Fruit fly (Drosophila melanogaster) whole organism: ENCODE results near the gene Nplp3.
A peak's percentile ranks its signal among the peaks of the same experiment; 100 is the strongest.

ENCODE experiments used
- CG8478 ChIP-seq: fragments of >200 bp; optimal IDR thresholded peaks from 2 replicates; lab custom pipeline; 2018; ENCODE audit warnings: inconsistent platforms
- Dll ChIP-seq: fragments of >200 bp; optimal IDR thresholded peaks from 2 replicates; lab custom pipeline; 2017
- EcR ChIP-seq, 2 experiments: fragments of >200 bp; optimal IDR thresholded peaks; 2 replicates each; lab custom pipeline; 2017; ENCODE audit warnings: missing biosample characterization in 2 of 2, missing genetic modification characterization in 2 of 2, missing genetic modification reagents in 2 of 2
- pan ChIP-seq: fragments of >200 bp; optimal IDR thresholded peaks from 2 replicates; lab custom pipeline; 2017
- psq ChIP-seq: fragments of >200 bp; optimal IDR thresholded peaks from 2 replicates; lab custom pipeline; 2017
- usp ChIP-seq: fragments of >200 bp; optimal IDR thresholded peaks from 2 replicates; lab custom pipeline; 2017; ENCODE audit warnings: missing biosample characterization, missing genetic modification characterization, mixed read lengths

Nplp3 gene

DNA sequence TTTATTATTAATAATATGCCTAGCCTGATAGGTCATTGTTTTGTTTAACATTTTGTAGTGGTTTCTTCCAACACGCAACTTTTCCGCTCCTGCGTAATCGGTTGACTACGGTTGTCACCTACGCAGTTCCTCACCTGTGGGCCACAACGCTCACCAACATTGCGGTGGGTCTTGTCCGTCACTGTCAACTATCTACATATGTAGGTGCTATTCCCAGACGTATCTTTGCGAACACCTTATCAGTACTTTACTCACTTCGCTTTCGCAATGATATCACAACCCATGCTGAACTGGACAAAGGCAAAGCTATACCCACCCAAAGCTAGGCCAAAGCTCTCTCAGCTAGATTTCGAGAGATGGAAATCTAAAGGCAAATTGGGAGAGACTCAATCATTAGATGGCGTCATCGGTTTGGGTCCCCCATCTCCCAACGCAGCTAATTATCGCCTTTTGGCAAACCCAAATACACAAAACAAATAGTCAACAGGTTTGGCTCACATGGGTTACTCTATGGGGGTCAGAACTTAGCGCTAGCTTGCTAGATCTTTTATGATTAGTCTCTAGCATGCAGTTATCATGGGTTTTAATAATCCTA lies 38.4 kb downstream of the Nplp3 start:
- TF ChIP-seq usp (no peak), pan (lab: Kevin White, UChicago) (no peak), CG8478 (lab: Kevin White, UChicago) (no peak), psq (lab: Kevin White, UChicago) (no peak), Dll (lab: Kevin White, UChicago) (no peak), EcR (GFP tag; optimal IDR thresholded peaks at IDR 0.05; lab: Kevin White, UChicago) (no peak)

DNA sequence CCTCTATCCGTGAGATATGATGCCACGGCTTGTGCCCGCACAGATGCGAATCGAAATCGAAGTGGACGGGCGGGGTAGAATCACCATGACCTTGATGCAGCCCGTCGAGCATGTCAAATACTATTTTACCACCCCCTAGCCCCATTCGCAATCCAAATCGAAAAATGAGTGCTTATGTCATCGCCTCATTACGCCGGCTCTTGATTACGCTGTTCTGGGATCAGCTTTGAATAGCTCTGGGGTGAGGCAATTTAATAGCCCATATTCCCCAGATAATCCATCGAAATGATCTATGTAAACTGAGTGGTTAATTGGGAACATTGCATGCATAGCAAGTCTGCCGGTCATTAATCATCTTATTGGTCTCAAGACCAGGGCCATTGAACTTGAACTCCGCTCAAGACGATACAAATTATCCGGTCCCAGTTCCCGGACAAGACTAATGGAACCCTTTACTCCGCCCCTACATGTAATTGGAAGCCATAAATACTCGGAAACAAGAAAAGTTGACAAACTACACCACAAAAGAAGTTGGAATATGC lies 39.4 kb downstream of the Nplp3 start:
- TF ChIP-seq pan (lab: Kevin White, UChicago) (no peak), EcR (GFP tag; optimal IDR thresholded peaks at IDR 0.05; lab: Kevin White, UChicago) (peak in 1 of 2 experiments; percentile 64), Dll (lab: Kevin White, UChicago) (no peak)

DNA sequence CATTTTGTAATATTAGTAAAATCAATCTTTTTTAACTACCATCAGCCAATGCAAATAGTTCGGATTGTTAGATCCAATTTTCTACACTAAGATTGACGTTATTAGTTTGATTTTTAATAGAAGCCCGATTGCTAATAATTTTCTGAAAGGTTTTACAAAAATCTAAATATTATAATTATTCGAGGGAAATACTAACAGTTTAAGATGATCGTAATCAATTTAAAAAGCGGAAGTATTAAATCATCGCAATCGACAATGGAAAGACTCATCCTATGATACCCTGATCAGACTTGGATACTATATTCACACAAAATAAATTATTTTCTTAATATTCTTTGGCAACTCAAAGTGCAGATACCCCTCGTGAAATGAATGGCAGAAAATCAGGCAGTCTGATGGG lies 40.0 kb downstream of the Nplp3 start:
- TF ChIP-seq pan (lab: Kevin White, UChicago) (no peak), usp (no peak), CG8478 (lab: Kevin White, UChicago) (no peak), EcR (GFP tag; optimal IDR thresholded peaks at IDR 0.05; lab: Kevin White, UChicago) (no peak), Dll (lab: Kevin White, UChicago) (no peak), psq (lab: Kevin White, UChicago) (no peak)

DNA sequence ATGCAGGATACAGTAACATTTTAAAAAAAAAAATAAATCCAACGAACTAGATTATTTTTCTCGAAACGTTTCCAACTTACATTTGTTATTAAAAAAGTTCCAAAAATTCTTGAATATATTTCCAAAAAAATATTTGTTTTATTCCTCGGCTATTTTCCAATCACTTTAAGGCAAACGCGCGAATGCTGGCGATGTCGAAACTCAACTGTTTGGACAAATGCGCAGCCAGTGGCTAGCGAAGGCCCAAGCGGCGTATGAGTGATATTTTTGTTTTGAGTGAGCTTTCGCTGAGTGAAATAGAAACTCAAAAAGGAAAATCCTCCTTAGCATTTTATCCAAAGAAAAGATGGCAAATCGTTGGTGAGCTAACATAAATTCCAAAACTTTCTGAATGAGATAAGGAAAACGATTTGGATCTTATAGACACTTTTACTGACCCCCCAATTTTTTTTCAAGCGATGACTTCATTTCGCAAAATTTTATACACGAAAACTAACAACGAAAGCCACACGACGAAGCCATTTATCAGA lies 41.5 kb downstream of the Nplp3 start, which contains the start of gene ringer:
ringer (minus strand) TSS at position 210 of the 530 bp plus-strand sequence.
- TF ChIP-seq psq (lab: Kevin White, UChicago), result no peak
- no peak for TF ChIP-seq CG8478 (lab: Kevin White, UChicago)
- no peak for TF ChIP-seq pan (lab: Kevin White, UChicago)
- no peak for TF ChIP-seq usp
- no peak for TF ChIP-seq EcR (GFP tag; optimal IDR thresholded peaks at IDR 0.05; lab: Kevin White, UChicago)
- TF ChIP-seq Dll (lab: Kevin White, UChicago), result no peak

- TF ChIP-seq pan (lab: Kevin White, UChicago) (no peak), CG8478 (lab: Kevin White, UChicago) (no peak), usp (no peak), Dll (lab: Kevin White, UChicago) (no peak), EcR (GFP tag; optimal IDR thresholded peaks at IDR 0.05; lab: Kevin White, UChicago) (no peak), psq (lab: Kevin White, UChicago) (no peak)
These were observed 42.0 kb downstream of the Nplp3 start for dm6 chr3L:16359795-16360194.

- no peak for TF ChIP-seq usp
These were observed 43.5 kb downstream of the Nplp3 start for dm6 chr3L:16361200-16361815.

- no peak for TF ChIP-seq Dll (lab: Kevin White, UChicago)
- no peak for TF ChIP-seq usp
- no peak for TF ChIP-seq CG8478 (lab: Kevin White, UChicago)
- TF ChIP-seq EcR (GFP tag; optimal IDR thresholded peaks at IDR 0.05; lab: Kevin White, UChicago), result no peak
- no peak for TF ChIP-seq psq (lab: Kevin White, UChicago)
- no peak for TF ChIP-seq pan (lab: Kevin White, UChicago)
These were observed 44.4 kb downstream of the Nplp3 start, which contains the start of gene Cpr72Ea for dm6 chr3L:16362119-16362653. TSS of gene Cpr72Ea (plus strand) at chr3L:16362603.

DNA sequence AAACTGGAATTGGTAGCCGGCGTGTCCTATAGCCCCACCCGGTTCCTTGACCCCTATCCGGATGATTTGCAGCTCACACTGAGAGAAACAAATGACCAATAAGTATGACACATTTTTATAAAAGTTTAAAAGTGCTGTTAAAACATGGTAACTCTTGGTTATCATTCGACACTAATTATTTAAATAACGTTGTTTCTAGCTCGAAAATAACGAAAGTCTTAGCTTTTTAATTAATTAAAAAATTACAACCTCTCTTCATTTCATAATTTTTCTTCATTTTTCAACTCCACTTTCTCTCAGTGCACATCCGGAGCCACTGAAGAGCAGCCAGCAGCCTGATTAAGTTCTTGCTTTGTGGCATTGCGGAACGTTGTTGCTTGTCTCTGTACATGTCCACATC lies 46.4 kb downstream of the Nplp3 start:
- no peak for TF ChIP-seq pan (lab: Kevin White, UChicago)
- TF ChIP-seq EcR (GFP tag; optimal IDR thresholded peaks at IDR 0.05; lab: Kevin White, UChicago), result no peak
- TF ChIP-seq usp, result no peak
- TF ChIP-seq psq (lab: Kevin White, UChicago), result no peak
- TF ChIP-seq CG8478 (lab: Kevin White, UChicago), result no peak
- TF ChIP-seq Dll (lab: Kevin White, UChicago), result no peak

DNA sequence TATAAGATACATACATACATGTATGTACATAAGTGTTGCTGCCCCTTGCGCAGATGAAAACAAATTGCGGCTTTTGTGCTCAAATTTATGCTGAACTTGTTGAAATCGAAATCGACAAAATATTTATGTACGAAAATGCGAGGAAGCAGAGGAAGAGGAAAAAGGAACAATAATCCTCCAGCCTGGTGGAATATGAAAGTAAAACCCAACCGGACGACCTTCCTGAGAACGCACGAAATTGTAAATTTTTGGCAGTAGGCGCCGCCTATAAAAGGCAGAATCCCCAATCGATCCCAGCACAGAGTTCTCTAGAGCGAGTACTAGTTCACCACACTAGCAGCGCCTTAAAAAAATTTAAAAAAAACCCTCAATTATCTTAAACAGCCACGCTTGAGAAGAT lies 46.8 kb downstream of the Nplp3 start, which contains the start of gene Cpr72Eb:
Cpr72Eb (plus strand) TSS at position 301 of the 400 bp plus-strand sequence.
- TF ChIP-seq EcR (GFP tag; optimal IDR thresholded peaks at IDR 0.05; lab: Kevin White, UChicago) (no peak), pan (lab: Kevin White, UChicago) (no peak), CG8478 (lab: Kevin White, UChicago) (no peak), psq (lab: Kevin White, UChicago) (no peak), Dll (lab: Kevin White, UChicago) (no peak), usp (no peak)

DNA sequence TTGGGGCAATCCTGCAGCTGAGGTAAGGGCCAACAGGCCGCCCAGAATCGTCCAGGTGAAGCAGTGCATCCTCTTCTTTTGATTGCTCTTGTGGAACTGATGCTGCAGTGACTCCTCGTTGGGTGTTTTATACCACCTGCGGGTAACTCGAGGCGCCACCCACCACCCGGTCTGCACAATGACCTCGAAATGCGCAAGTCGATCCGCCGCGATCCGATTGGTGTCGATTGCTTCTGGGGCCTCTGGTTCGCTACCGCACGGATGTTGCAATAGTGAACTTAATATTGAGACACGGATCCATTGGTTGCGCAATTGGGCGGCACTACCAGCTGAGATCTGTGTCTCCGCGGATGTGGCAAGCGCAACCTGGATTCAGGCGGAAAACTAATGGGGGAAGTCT lies 49.4 kb downstream of the Nplp3 start, which contains the start of gene Cpr72Ec:
Cpr72Ec (minus strand) TSS at position 101 of the 400 bp plus-strand sequence.
- TF ChIP-seq pan (lab: Kevin White, UChicago) (no peak), psq (lab: Kevin White, UChicago) (no peak), Dll (lab: Kevin White, UChicago) (no peak), usp (no peak), CG8478 (lab: Kevin White, UChicago) (no peak), EcR (GFP tag; optimal IDR thresholded peaks at IDR 0.05; lab: Kevin White, UChicago) (no peak)

DNA sequence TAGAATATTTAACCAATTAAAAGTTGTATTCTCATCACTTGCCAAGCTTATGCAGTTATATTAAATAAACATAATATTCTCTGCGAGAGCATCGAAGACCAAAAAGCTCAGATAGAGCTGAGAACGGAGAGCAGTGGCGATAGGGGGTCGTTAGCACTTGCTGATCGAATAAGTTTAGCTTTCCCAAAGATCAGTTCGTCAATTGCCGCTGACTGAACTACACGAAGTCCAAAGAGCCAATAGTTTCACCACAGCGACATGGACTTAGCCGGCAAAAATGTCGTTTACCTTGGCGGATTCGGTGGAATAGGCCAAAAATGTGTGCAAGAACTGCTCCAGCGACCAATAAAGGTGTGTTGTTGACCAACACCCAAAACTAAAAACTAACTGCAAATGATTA lies 50.4 kb downstream of the Nplp3 start, which contains the start of gene CG4842:
CG4842 (plus strand) TSS at position 191 of the 400 bp plus-strand sequence.
- TF ChIP-seq Dll (lab: Kevin White, UChicago) (no peak), usp (no peak), EcR (GFP tag; optimal IDR thresholded peaks at IDR 0.05; lab: Kevin White, UChicago) (no peak), psq (lab: Kevin White, UChicago) (no peak), pan (lab: Kevin White, UChicago) (no peak), CG8478 (lab: Kevin White, UChicago) (no peak)
